Fruit fly (Drosophila melanogaster) whole organism, embryonic: ENCODE data around the gene Coq7.

Experiments used
- BEAF-32 ChIP-seq: fragments of 200-800 bp; sonication (Bioruptor generic); optimal IDR thresholded peaks from 3 replicates; lab custom pipeline; 2017; ENCODE audit warnings: missing biosample characterization, missing genetic modification characterization, mild to moderate bottlenecking, moderate library complexity, missing genetic modification reagents
- CG10321 ChIP-seq: fragments of 200-800 bp; sonication (Bioruptor generic); IDR thresholded peaks from 2 replicates; pipeline ENCODE4 v1.3.6; 2022; ENCODE audit warnings: missing biosample characterization, missing genetic modification characterization
- CG11093 ChIP-seq: fragments of 200-800 bp; sonication (Bioruptor generic); IDR thresholded peaks from 3 replicates; pipeline ENCODE4 v1.3.6; 2022; ENCODE audit warnings: missing biosample characterization, missing genetic modification characterization
- CG11723 ChIP-seq: fragments of 200-800 bp; sonication (Bioruptor generic); optimal IDR thresholded peaks from 2 replicates; lab custom pipeline; 2017; ENCODE audit warnings: missing biosample characterization, mild to moderate bottlenecking, missing genetic modification characterization
- CG1233 ChIP-seq: fragments of 200-800 bp; sonication (Bioruptor generic); optimal IDR thresholded peaks from 4 replicates; lab custom pipeline; 2018; ENCODE audit warnings: missing biosample characterization, mild to moderate bottlenecking, missing genetic modification characterization
- CG12769 ChIP-seq: fragments of 200-800 bp; sonication (Bioruptor generic); optimal IDR thresholded peaks from 2 replicates; lab custom pipeline; 2019; ENCODE audit warnings: missing biosample characterization, mild to moderate bottlenecking, missing genetic modification characterization, moderate library complexity
- CG14965 ChIP-seq: fragments of 200-800 bp; sonication (Bioruptor generic); optimal IDR thresholded peaks from 2 replicates; lab custom pipeline; 2016; ENCODE audit warnings: missing biosample characterization, missing genetic modification characterization, borderline replicate concordance
- CG1529 ChIP-seq: fragments of 200-800 bp; sonication (Bioruptor generic); optimal IDR thresholded peaks from 3 replicates; lab custom pipeline; 2018; ENCODE audit warnings: missing biosample characterization, missing genetic modification characterization
- CG15601 ChIP-seq: fragments of 200-800 bp; sonication (Bioruptor generic); optimal IDR thresholded peaks from 3 replicates; lab custom pipeline; 2019; ENCODE audit warnings: missing biosample characterization, mild to moderate bottlenecking, missing genetic modification characterization, moderate library complexity
- CG18476 ChIP-seq: fragments of 200-800 bp; sonication (Bioruptor generic); optimal IDR thresholded peaks from 2 replicates; lab custom pipeline; 2016; ENCODE audit warnings: missing biosample characterization, mild to moderate bottlenecking, missing genetic modification characterization
- CG4282 ChIP-seq: fragments of 200-800 bp; sonication (Bioruptor generic); optimal IDR thresholded peaks from 2 replicates; lab custom pipeline; 2016; ENCODE audit warnings: missing biosample characterization, missing genetic modification characterization
- CG7372 ChIP-seq: fragments of 200-800 bp; sonication (Bioruptor generic); IDR thresholded peaks from 2 replicates; pipeline ENCODE4 v1.3.6; 2022; ENCODE audit warnings: missing biosample characterization, missing genetic modification characterization
- CG9817 ChIP-seq: fragments of 200-800 bp; sonication (Bioruptor generic); optimal IDR thresholded peaks from 2 replicates; lab custom pipeline; 2018; ENCODE audit warnings: missing biosample characterization, mild to moderate bottlenecking, missing genetic modification characterization, moderate library complexity
- Dfd ChIP-seq, 2 experiments: fragments of >200 bp; optimal IDR thresholded peaks; 2 replicates each; lab custom pipeline; 2017; ENCODE audit warnings: missing biosample characterization in 2 of 2, missing genetic modification characterization in 2 of 2
- Dref ChIP-seq: fragments of 200-800 bp; sonication (Bioruptor generic); IDR thresholded peaks from 2 replicates; pipeline ENCODE4 v1.3.6; 2022; ENCODE audit warnings: missing biosample characterization, missing genetic modification characterization
- Fer3 ChIP-seq: fragments of 200-800 bp; sonication (Bioruptor generic); optimal IDR thresholded peaks from 2 replicates; lab custom pipeline; 2018; ENCODE audit warnings: missing biosample characterization, mild to moderate bottlenecking, missing genetic modification characterization, moderate library complexity
- Gsc ChIP-seq: fragments of 200-800 bp; sonication (Bioruptor generic); IDR thresholded peaks from 2 replicates; pipeline ENCODE4 v1.3.6; 2022; ENCODE audit warnings: missing biosample characterization, missing genetic modification characterization
- HmgZ ChIP-seq: fragments of 200-800 bp; sonication (Bioruptor generic); optimal IDR thresholded peaks from 2 replicates; lab custom pipeline; 2018; ENCODE audit warnings: missing biosample characterization, mild to moderate bottlenecking, missing genetic modification characterization
- NC2β ChIP-seq: fragments of 200-800 bp; sonication (Bioruptor generic); optimal IDR thresholded peaks from 2 replicates; lab custom pipeline; 2016; ENCODE audit warnings: missing biosample characterization, missing genetic modification characterization
- Oli ChIP-seq: fragments of 200-800 bp; sonication (Bioruptor generic); optimal IDR thresholded peaks from 2 replicates; lab custom pipeline; 2018; ENCODE audit warnings: missing biosample characterization, mild to moderate bottlenecking, missing genetic modification characterization, moderate library complexity
- Sry-β ChIP-seq: fragments of 200-800 bp; sonication (Bioruptor generic); optimal IDR thresholded peaks from 2 replicates; lab custom pipeline; 2018; ENCODE audit warnings: missing biosample characterization, mild to moderate bottlenecking, missing genetic modification characterization, moderate library complexity
- Stat92E ChIP-seq, 3 experiments: fragments of >200 bp in 2 of 3; fragments of 200-800 bp in 1 of 3; sonication (Bioruptor generic) in 1 of 3; optimal IDR thresholded peaks; 2 replicates each; lab custom pipeline; 2017 to 2019; ENCODE audit warnings: missing biosample characterization in 3 of 3, missing genetic modification characterization in 3 of 3, mild to moderate bottlenecking in 1 of 3, moderate library complexity in 1 of 3
- Xbp1 ChIP-seq: fragments of 200-800 bp; sonication (Bioruptor generic); optimal IDR thresholded peaks from 3 replicates; lab custom pipeline; 2016; ENCODE audit warnings: missing biosample characterization, mild to moderate bottlenecking, missing genetic modification characterization
- al ChIP-seq: fragments of 200-800 bp; sonication (Bioruptor generic); IDR thresholded peaks from 2 replicates; pipeline ENCODE4 v1.3.6; 2022; ENCODE audit warnings: missing biosample characterization, missing genetic modification characterization
- bigmax ChIP-seq: fragments of 200-800 bp; sonication (Bioruptor generic); optimal IDR thresholded peaks from 2 replicates; lab custom pipeline; 2018; ENCODE audit warnings: missing biosample characterization, mild to moderate bottlenecking, missing genetic modification characterization
- cas ChIP-seq: fragments of 200-800 bp; sonication (Bioruptor generic); IDR thresholded peaks from 2 replicates; pipeline ENCODE4 v1.3.6; 2022; ENCODE audit warnings: missing biosample characterization, missing genetic modification characterization
- caup ChIP-seq: fragments of 200-800 bp; sonication (Bioruptor generic); optimal IDR thresholded peaks from 3 replicates; lab custom pipeline; 2017; ENCODE audit warnings: missing biosample characterization, mild to moderate bottlenecking, missing genetic modification characterization, moderate library complexity; ENCODE audit not compliant: severe bottlenecking
- chinmo ChIP-seq: fragments of 200-800 bp; sonication (Bioruptor generic); IDR thresholded peaks from 4 replicates; pipeline ENCODE4 v1.3.6; 2022; ENCODE audit warnings: missing biosample characterization, missing genetic modification characterization; ENCODE audit not compliant: partially characterized antibody
- chn ChIP-seq: fragments of 200-800 bp; sonication (Bioruptor generic); optimal IDR thresholded peaks from 2 replicates; lab custom pipeline; 2016; ENCODE audit warnings: missing biosample characterization, missing genetic modification characterization
- dati ChIP-seq: fragments of 200-800 bp; sonication (Bioruptor generic); IDR thresholded peaks from 2 replicates; pipeline ENCODE4 v1.3.6; 2022; ENCODE audit warnings: missing biosample characterization, missing genetic modification characterization
- fd96Cb ChIP-seq: fragments of 200-800 bp; sonication (Bioruptor generic); optimal IDR thresholded peaks from 2 replicates; lab custom pipeline; 2018; ENCODE audit warnings: missing biosample characterization, mild to moderate bottlenecking, missing genetic modification characterization, moderate library complexity
- ftz-f1 ChIP-seq: fragments of 200-800 bp; sonication (Bioruptor generic); optimal IDR thresholded peaks from 2 replicates; lab custom pipeline; 2016; ENCODE audit warnings: missing biosample characterization, missing genetic modification characterization
- gem ChIP-seq: fragments of 200-800 bp; sonication (Bioruptor generic); optimal IDR thresholded peaks from 2 replicates; lab custom pipeline; 2019; ENCODE audit warnings: missing biosample characterization, mild to moderate bottlenecking, missing genetic modification characterization, moderate library complexity
- hth ChIP-seq: fragments of >200 bp; optimal IDR thresholded peaks from 2 replicates; lab custom pipeline; 2017; ENCODE audit warnings: inconsistent platforms
- nau ChIP-seq: fragments of 200-800 bp; sonication (Bioruptor generic); optimal IDR thresholded peaks from 3 replicates; lab custom pipeline; 2017; ENCODE audit warnings: missing biosample characterization, mild to moderate bottlenecking, missing genetic modification characterization, missing genetic modification reagents
- nerfin-2 ChIP-seq: fragments of 200-800 bp; sonication (Bioruptor generic); IDR thresholded peaks from 2 replicates; pipeline ENCODE4 v1.3.6; 2022; ENCODE audit warnings: missing biosample characterization, missing genetic modification characterization; ENCODE audit not compliant: partially characterized antibody
- nom ChIP-seq: fragments of 200-800 bp; sonication (Bioruptor generic); optimal IDR thresholded peaks from 2 replicates; lab custom pipeline; 2017; ENCODE audit warnings: missing biosample characterization, missing genetic modification characterization, mild to moderate bottlenecking, moderate library complexity, missing genetic modification reagents
- pan ChIP-seq, 4 experiments: fragments of >200 bp in 3 of 4; fragments of 200-800 bp in 1 of 4; sonication (Bioruptor generic) in 1 of 4; optimal IDR thresholded peaks in 3 of 4; IDR thresholded peaks in 1 of 4; 2 replicates each; pipeline versions ENCODE4 v1.3.6 to Lab custom; 2017 to 2022; ENCODE audit warnings: missing biosample characterization in 2 of 4, missing genetic modification characterization in 2 of 4, mixed read lengths in 1 of 4
- prd ChIP-seq, 3 experiments: fragments of >200 bp in 2 of 3; fragments of 200-800 bp in 1 of 3; sonication (Bioruptor generic) in 1 of 3; optimal IDR thresholded peaks in 2 of 3; IDR thresholded peaks in 1 of 3; 2 replicates in 2 of 3; 3 replicates in 1 of 3; pipeline versions ENCODE4 v1.3.6 to Lab custom; 2017 to 2022; ENCODE audit warnings: missing biosample characterization in 1 of 3, missing genetic modification characterization in 1 of 3
- psq ChIP-seq: fragments of 200-800 bp; sonication (Bioruptor generic); optimal IDR thresholded peaks from 2 replicates; lab custom pipeline; 2017; ENCODE audit warnings: missing biosample characterization, missing genetic modification characterization
- schlank ChIP-seq: fragments of 200-800 bp; sonication (Bioruptor generic); optimal IDR thresholded peaks from 2 replicates; lab custom pipeline; 2018; ENCODE audit warnings: missing biosample characterization, mild to moderate bottlenecking, missing genetic modification characterization
- tna ChIP-seq: fragments of 200-800 bp; sonication (Bioruptor generic); IDR thresholded peaks from 2 replicates; pipeline ENCODE4 v1.3.6; 2022; ENCODE audit warnings: missing biosample characterization, missing genetic modification characterization; ENCODE audit not compliant: partially characterized antibody
- trem ChIP-seq: fragments of 200-800 bp; optimal IDR thresholded peaks from 3 replicates; lab custom pipeline; 2019; ENCODE audit warnings: missing biosample characterization, mild to moderate bottlenecking, missing genetic modification characterization, moderate library complexity
- usp ChIP-seq: fragments of >200 bp; optimal IDR thresholded peaks from 2 replicates; lab custom pipeline; 2017; ENCODE audit warnings: missing biosample characterization, missing genetic modification characterization
- wek ChIP-seq: fragments of 200-800 bp; sonication (Bioruptor generic); optimal IDR thresholded peaks from 3 replicates; lab custom pipeline; 2018; ENCODE audit warnings: missing biosample characterization, mild to moderate bottlenecking, missing genetic modification characterization, moderate library complexity
- yki ChIP-seq: fragments of >200 bp; optimal IDR thresholded peaks from 3 replicates; lab custom pipeline; 2018

Coq7 gene

DNA sequence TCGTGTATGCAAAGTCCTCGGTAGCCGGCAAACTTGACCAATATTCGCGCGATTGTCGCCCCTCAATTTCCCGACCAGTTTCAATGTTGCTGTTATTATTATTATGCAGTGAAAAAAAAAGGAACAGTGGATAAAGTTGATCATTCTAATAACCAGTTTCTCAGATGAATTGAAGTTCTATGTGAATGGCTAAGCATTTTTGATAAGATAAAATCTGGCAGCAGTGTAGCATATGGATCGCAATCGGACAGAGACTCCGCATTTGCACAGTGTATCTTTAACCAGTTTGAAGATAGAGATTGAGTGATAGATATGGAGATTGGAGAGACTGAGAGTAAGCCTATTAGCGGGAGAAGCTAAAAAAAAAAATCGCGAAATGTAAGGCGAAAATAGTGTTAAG is 22.4 kb downstream of the Coq7 start (continued):
- TF ChIP-seq wek (GFP tag; lab: Kevin White, UChicago), result peak; percentile 46
- peak; percentile 42 for TF ChIP-seq CG1233 (GFP tag; lab: Kevin White, UChicago)
- TF ChIP-seq BEAF-32, result no peak
- TF ChIP-seq CG11723 (GFP tag; lab: Kevin White, UChicago), result peak; percentile 6
- peak; percentile 52; the same call in 2 of the 3 replicates for TF ChIP-seq CG11093 (GFP tag; lab: Robert Waterston, UW)
- peak; percentile 67 for TF ChIP-seq chn (GFP tag; lab: Kevin White, UChicago)
- peak; percentile 68 for TF ChIP-seq schlank
- no peak for TF ChIP-seq pan (optimal IDR thresholded peaks at IDR 0.05; lab: Kevin White, UChicago)
- TF ChIP-seq pan (GFP tag; optimal IDR thresholded peaks at IDR 0.05 in 1 of 2, IDR thresholded peaks at IDR 0.05 in 1 of 2), result peak in 1 of 2 experiments; percentile 84
- TF ChIP-seq psq (GFP tag; lab: Kevin White, UChicago), result peak; percentile 0
- TF ChIP-seq NC2β (GFP tag; lab: Kevin White, UChicago), result peak; percentile 52
- no peak for TF ChIP-seq nerfin-2 (GFP tag; lab: Robert Waterston, UW)
- TF ChIP-seq cas (GFP tag; lab: Robert Waterston, UW), result 0 out of 2 replicates have a peak, but pooled peaks have one; percentile 22
- no peak for TF ChIP-seq Dfd (GFP tag; optimal IDR thresholded peaks at IDR 0.05; lab: Kevin White, UChicago)
- TF ChIP-seq CG9817 (tag; lab: Kevin White, UChicago), result peak; percentile 77
- TF ChIP-seq prd (optimal IDR thresholded peaks at IDR 0.05; lab: Kevin White, UChicago), result no peak
- TF ChIP-seq prd (GFP tag; IDR thresholded peaks at IDR 0.05; lab: Robert Waterston, UW), result peak; percentile 82
- peak; percentile 65 for TF ChIP-seq Oli (tag; lab: Kevin White, UChicago)
- TF ChIP-seq Stat92E (GFP tag; optimal IDR thresholded peaks at IDR 0.05; lab: Kevin White, UChicago), result no peak
- TF ChIP-seq CG12769, result peak; percentile 91
- no peak for TF ChIP-seq CG14965 (GFP tag; lab: Kevin White, UChicago)
- no peak for TF ChIP-seq chinmo
- TF ChIP-seq CG15601 (tag; lab: Kevin White, UChicago), result no peak
- peak; percentile 77 for TF ChIP-seq CG7372 (GFP tag; lab: Robert Waterston, UW)
- TF ChIP-seq hth (lab: Kevin White, UChicago), result no peak
- peak; percentile 60 for TF ChIP-seq HmgZ (tag; lab: Kevin White, UChicago)
- TF ChIP-seq CG1529 (GFP tag; lab: Kevin White, UChicago), result peak; percentile 42
- TF ChIP-seq Sry-β, result no peak
- peak; percentile 31; the same call in 1 of the 2 replicates for TF ChIP-seq dati (GFP tag; lab: Robert Waterston, UW)
- no peak for TF ChIP-seq yki (lab: Kevin White, UChicago)
- peak; percentile 83 for TF ChIP-seq al (GFP tag; lab: Robert Waterston, UW)
- peak; percentile 70 for TF ChIP-seq caup (GFP tag; lab: Kevin White, UChicago)
- TF ChIP-seq Dref (GFP tag; lab: Robert Waterston, UW), result no peak
- peak; percentile 69 for TF ChIP-seq fd96Cb (tag; lab: Kevin White, UChicago)
- no peak for TF ChIP-seq nom (GFP tag; lab: Kevin White, UChicago)
- TF ChIP-seq usp (GFP tag; lab: Kevin White, UChicago), result no peak
- peak; percentile 80 for TF ChIP-seq gem (tag; lab: Kevin White, UChicago)
- TF ChIP-seq Gsc, result no peak
- TF ChIP-seq Xbp1, result peak; percentile 77
- no peak for TF ChIP-seq ftz-f1 (GFP tag; lab: Kevin White, UChicago)
- TF ChIP-seq CG4282 (GFP tag; lab: Kevin White, UChicago), result peak; percentile 68
- TF ChIP-seq trem, result no peak
- peak; percentile 3 for TF ChIP-seq CG18476
- TF ChIP-seq Fer3 (tag; lab: Kevin White, UChicago), result peak; percentile 82
- TF ChIP-seq tna, result no peak
- no peak for TF ChIP-seq CG10321 (GFP tag; lab: Robert Waterston, UW)
- no peak for TF ChIP-seq nau (GFP tag; lab: Kevin White, UChicago)
- no peak for TF ChIP-seq bigmax (GFP tag; lab: Kevin White, UChicago)
